Fruit fly (Drosophila melanogaster) whole organism, embryonic: ENCODE data around the gene VhaAC39-1.

ENCODE experiments used
- CG10209 ChIP-seq: fragments of 200-800 bp; sonication (Bioruptor generic); optimal IDR thresholded peaks from 3 replicates; lab custom pipeline; 2017; ENCODE audit warnings: missing biosample characterization, mild to moderate bottlenecking, missing genetic modification characterization, missing genetic modification reagents
- CTCF ChIP-seq: fragments of 200-800 bp; sonication (Bioruptor generic); optimal IDR thresholded peaks from 2 replicates; lab custom pipeline; 2017; ENCODE audit warnings: missing biosample characterization, mild to moderate bottlenecking, missing genetic modification characterization, moderate library complexity
- fu2 ChIP-seq: fragments of 200-800 bp; sonication (Bioruptor generic); optimal IDR thresholded peaks from 2 replicates; lab custom pipeline; 2016; ENCODE audit warnings: missing biosample characterization, missing genetic modification characterization
- unpg ChIP-seq: fragments of 200-800 bp; sonication (Bioruptor generic); optimal IDR thresholded peaks from 3 replicates; lab custom pipeline; 2018; ENCODE audit warnings: missing biosample characterization, mild to moderate bottlenecking, missing genetic modification characterization, moderate library complexity

DNA sequence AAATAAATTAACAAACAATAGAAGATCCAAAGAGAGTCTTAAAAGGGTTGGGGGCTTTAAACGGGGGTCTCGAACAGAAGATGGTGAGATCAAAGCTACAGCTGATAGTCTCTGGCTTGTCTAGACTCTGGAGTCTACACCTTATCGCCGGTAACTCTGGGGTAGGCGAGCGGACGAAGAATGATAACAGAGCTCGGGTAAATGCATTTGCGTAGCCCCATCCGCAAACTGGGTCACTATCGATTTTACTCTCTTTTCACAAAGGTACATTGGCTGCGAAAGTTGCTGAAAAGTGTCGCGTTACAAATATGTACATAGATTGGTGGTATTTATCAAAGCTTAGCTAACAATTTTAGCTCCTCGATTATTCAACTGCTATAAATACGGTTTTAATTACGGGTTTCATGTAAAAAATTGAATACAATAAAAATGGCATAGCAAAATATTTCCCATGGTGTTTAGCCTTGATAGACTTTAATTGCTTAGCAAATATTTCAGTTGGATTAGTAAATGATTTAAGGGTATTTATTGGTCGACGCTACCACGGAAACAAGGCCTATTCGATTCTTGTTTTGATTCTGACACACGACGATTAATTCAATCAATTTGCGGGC, 13.6 kb upstream of the VhaAC39-1 start:
- peak; percentile 0 for TF ChIP-seq CG10209 (GFP tag; lab: Kevin White, UChicago)
- TF ChIP-seq unpg (GFP tag; lab: Kevin White, UChicago): peak; percentile 8
- TF ChIP-seq fu2 (GFP tag; lab: Kevin White, UChicago): no peak
- no peak for TF ChIP-seq CTCF
